Fruit fly (Drosophila melanogaster) whole organism, embryonic: Measurements from ENCODE around the gene CG14252.

Experiments
- Asciz ChIP-seq: fragments of 200-800 bp; sonication (Bioruptor generic); optimal IDR thresholded peaks from 2 replicates; lab custom pipeline; 2017; ENCODE audit warnings: missing biosample characterization, mild to moderate bottlenecking, missing genetic modification characterization, missing genetic modification reagents
- Atf-2 ChIP-seq: fragments of 200-800 bp; sonication (Bioruptor generic); optimal IDR thresholded peaks from 2 replicates; lab custom pipeline; 2016; ENCODE audit warnings: missing biosample characterization, missing genetic modification characterization
- Atf3 ChIP-seq: fragments of 200-800 bp; sonication (Bioruptor generic); optimal IDR thresholded peaks from 3 replicates; lab custom pipeline; 2016; ENCODE audit warnings: missing biosample characterization, missing genetic modification characterization
- Bgb ChIP-seq: fragments of 200-800 bp; sonication (Bioruptor generic); IDR thresholded peaks from 2 replicates; pipeline ENCODE4 v1.3.6; 2022; ENCODE audit warnings: missing biosample characterization, missing genetic modification characterization; ENCODE audit not compliant: partially characterized antibody
- Bteb2 ChIP-seq: fragments of 200-800 bp; sonication (Bioruptor generic); optimal IDR thresholded peaks from 2 replicates; lab custom pipeline; 2016; ENCODE audit warnings: missing biosample characterization, missing genetic modification characterization
- CG12391 ChIP-seq: fragments of 200-800 bp; sonication (Bioruptor generic); optimal IDR thresholded peaks from 3 replicates; lab custom pipeline; 2018; ENCODE audit warnings: missing biosample characterization, mild to moderate bottlenecking, missing genetic modification characterization, moderate library complexity
- CG15479 ChIP-seq: fragments of 200-800 bp; sonication (Bioruptor generic); optimal IDR thresholded peaks from 3 replicates; lab custom pipeline; 2019; ENCODE audit warnings: missing biosample characterization, mild to moderate bottlenecking, missing genetic modification characterization, moderate library complexity
- CG16863 ChIP-seq: fragments of 200-800 bp; sonication (Bioruptor generic); optimal IDR thresholded peaks from 3 replicates; lab custom pipeline; 2016; ENCODE audit warnings: missing biosample characterization, missing genetic modification characterization
- CG17912 ChIP-seq: fragments of 200-800 bp; sonication (Bioruptor generic); optimal IDR thresholded peaks from 2 replicates; lab custom pipeline; 2018; ENCODE audit warnings: missing biosample characterization, mild to moderate bottlenecking, missing genetic modification characterization
- CG1792 ChIP-seq: fragments of 200-800 bp; sonication (Bioruptor generic); optimal IDR thresholded peaks from 2 replicates; lab custom pipeline; 2016; ENCODE audit warnings: missing biosample characterization, missing genetic modification characterization
- CG32532 ChIP-seq: fragments of 200-800 bp; sonication (Bioruptor generic); IDR thresholded peaks from 2 replicates; pipeline ENCODE4 v1.3.6; 2022; ENCODE audit warnings: missing biosample characterization, missing genetic modification characterization
- CG3281 ChIP-seq: fragments of 200-800 bp; sonication (Bioruptor generic); optimal IDR thresholded peaks from 3 replicates; lab custom pipeline; 2017; ENCODE audit warnings: missing biosample characterization, mild to moderate bottlenecking, missing genetic modification characterization
- CG6175 ChIP-seq: fragments of 200-800 bp; sonication (Bioruptor generic); IDR thresholded peaks from 3 replicates; pipeline ENCODE4 v1.3.6; 2022; ENCODE audit warnings: missing biosample characterization, missing genetic modification characterization
- CG6683 ChIP-seq: fragments of 200-800 bp; sonication (Bioruptor generic); optimal IDR thresholded peaks from 2 replicates; lab custom pipeline; 2017; ENCODE audit warnings: missing biosample characterization, mild to moderate bottlenecking, missing genetic modification characterization, missing genetic modification reagents
- CG8290 ChIP-seq, 3 experiments: fragments of 200-800 bp; sonication (Bioruptor generic); optimal IDR thresholded peaks; 2 replicates each; lab custom pipeline; 2016 to 2019; ENCODE audit warnings: missing biosample characterization in 3 of 3, missing genetic modification characterization in 3 of 3, mild to moderate bottlenecking in 2 of 3, moderate library complexity in 1 of 3
- CG8359 ChIP-seq: fragments of 200-800 bp; sonication (Bioruptor generic); optimal IDR thresholded peaks from 2 replicates; lab custom pipeline; 2017; ENCODE audit warnings: missing biosample characterization, mild to moderate bottlenecking, missing genetic modification characterization, borderline replicate concordance
- CG8388 ChIP-seq: fragments of 200-800 bp; sonication (Bioruptor generic); optimal IDR thresholded peaks from 2 replicates; lab custom pipeline; 2019; ENCODE audit warnings: missing biosample characterization, mild to moderate bottlenecking, missing genetic modification characterization, moderate library complexity
- CG9876 ChIP-seq: fragments of 200-800 bp; sonication (Bioruptor generic); optimal IDR thresholded peaks from 2 replicates; lab custom pipeline; 2016; ENCODE audit warnings: missing biosample characterization, missing genetic modification characterization
- CHES-1-like ChIP-seq: fragments of 200-800 bp; sonication (Bioruptor generic); optimal IDR thresholded peaks from 2 replicates; lab custom pipeline; 2016; ENCODE audit warnings: missing biosample characterization, missing genetic modification characterization
- D19A ChIP-seq: fragments of 200-800 bp; optimal IDR thresholded peaks from 3 replicates; lab custom pipeline; 2019; ENCODE audit warnings: missing biosample characterization, mild to moderate bottlenecking, missing genetic modification characterization, moderate library complexity
- Deaf1 ChIP-seq: fragments of 200-800 bp; optimal IDR thresholded peaks from 3 replicates; lab custom pipeline; 2019; ENCODE audit warnings: missing biosample characterization, mild to moderate bottlenecking, missing genetic modification characterization, moderate library complexity
- Dll ChIP-seq: fragments of 200-800 bp; sonication (Bioruptor generic); IDR thresholded peaks from 4 replicates; pipeline ENCODE4 v1.3.6; 2022; ENCODE audit warnings: missing biosample characterization, missing genetic modification characterization; ENCODE audit not compliant: partially characterized antibody
- Ets65A ChIP-seq: fragments of 200-800 bp; sonication (Bioruptor generic); peaks from one replicate; lab custom pipeline; 2016; ENCODE audit warnings: missing biosample characterization, missing genetic modification characterization
- HmgZ ChIP-seq: fragments of 200-800 bp; sonication (Bioruptor generic); optimal IDR thresholded peaks from 2 replicates; lab custom pipeline; 2018; ENCODE audit warnings: missing biosample characterization, mild to moderate bottlenecking, missing genetic modification characterization
- Hr39 ChIP-seq: fragments of >200 bp; optimal IDR thresholded peaks from 2 replicates; lab custom pipeline; 2017
- Hsf ChIP-seq: fragments of 200-800 bp; sonication (Bioruptor generic); optimal IDR thresholded peaks from 3 replicates; lab custom pipeline; 2016; ENCODE audit warnings: missing biosample characterization, missing genetic modification characterization
- Jarid2 ChIP-seq: fragments of 200-800 bp; sonication (Bioruptor generic); optimal IDR thresholded peaks from 3 replicates; lab custom pipeline; 2017; ENCODE audit warnings: mild to moderate bottlenecking, missing biosample characterization, missing genetic modification reagents, missing genetic modification characterization
- Lim3 ChIP-seq: fragments of 200-800 bp; sonication (Bioruptor generic); IDR thresholded peaks from 2 replicates; pipeline ENCODE4 v1.3.6; 2022; ENCODE audit warnings: missing biosample characterization, missing genetic modification characterization
- Max ChIP-seq: fragments of 200-800 bp; sonication (Bioruptor generic); optimal IDR thresholded peaks from 2 replicates; lab custom pipeline; 2016; ENCODE audit warnings: missing biosample characterization, mild to moderate bottlenecking, missing genetic modification characterization
- NC2α ChIP-seq: fragments of 200-800 bp; sonication (Bioruptor generic); optimal IDR thresholded peaks from 2 replicates; lab custom pipeline; 2016; ENCODE audit warnings: missing biosample characterization, missing genetic modification characterization
- Nf-YC ChIP-seq: fragments of 200-800 bp; optimal IDR thresholded peaks from 3 replicates; lab custom pipeline; 2019; ENCODE audit warnings: missing biosample characterization, mild to moderate bottlenecking, missing genetic modification characterization, moderate library complexity
- Sox102F ChIP-seq: fragments of 200-800 bp; sonication (Bioruptor generic); optimal IDR thresholded peaks from 2 replicates; lab custom pipeline; 2018; ENCODE audit warnings: missing biosample characterization, mild to moderate bottlenecking, missing genetic modification characterization, moderate library complexity
- Xrp1 ChIP-seq: fragments of 200-800 bp; sonication (Bioruptor generic); IDR thresholded peaks from 2 replicates; pipeline ENCODE4 v1.3.6; 2022; ENCODE audit warnings: missing biosample characterization, missing genetic modification characterization
- ab ChIP-seq: fragments of 200-800 bp; sonication (Bioruptor generic); optimal IDR thresholded peaks from 2 replicates; lab custom pipeline; 2016; ENCODE audit warnings: missing biosample characterization, missing genetic modification characterization
- amos ChIP-seq: fragments of 200-800 bp; sonication (Bioruptor generic); IDR thresholded peaks from 2 replicates; pipeline ENCODE4 v1.3.6; 2022; ENCODE audit warnings: missing biosample characterization, missing genetic modification characterization; ENCODE audit not compliant: partially characterized antibody
- ap ChIP-seq: fragments of 200-800 bp; sonication (Bioruptor generic); IDR thresholded peaks from 2 replicates; pipeline ENCODE4 v1.3.6; 2022; ENCODE audit warnings: missing biosample characterization, missing genetic modification characterization
- ato ChIP-seq: fragments of 200-800 bp; sonication (Bioruptor generic); IDR thresholded peaks from 2 replicates; pipeline ENCODE4 v1.3.6; 2022; ENCODE audit warnings: missing biosample characterization, missing genetic modification characterization; ENCODE audit not compliant: partially characterized antibody
- ci ChIP-seq: fragments of 200-800 bp; sonication (Bioruptor generic); IDR thresholded peaks from 3 replicates; pipeline ENCODE4 v1.3.6; 2022; ENCODE audit warnings: missing biosample characterization, missing genetic modification characterization
- dpn ChIP-seq, 2 experiments: fragments of 200-800 bp; sonication (Bioruptor generic); optimal IDR thresholded peaks; 3 replicates each; lab custom pipeline; 2016; ENCODE audit warnings: missing biosample characterization in 2 of 2, missing genetic modification characterization in 2 of 2
- eve ChIP-seq, 2 experiments: fragments of >200 bp; optimal IDR thresholded peaks; 2 replicates each; lab custom pipeline; 2017; ENCODE audit warnings: missing biosample characterization in 2 of 2, missing genetic modification characterization in 2 of 2
- eyg ChIP-seq: fragments of 200-800 bp; sonication (Bioruptor generic); optimal IDR thresholded peaks from 3 replicates; lab custom pipeline; 2016; ENCODE audit warnings: missing biosample characterization, missing genetic modification characterization
- fd102C ChIP-seq: fragments of 200-800 bp; sonication (Bioruptor generic); optimal IDR thresholded peaks from 2 replicates; lab custom pipeline; 2018; ENCODE audit warnings: missing biosample characterization, mild to moderate bottlenecking, missing genetic modification characterization, moderate library complexity
- ind ChIP-seq: fragments of 200-800 bp; sonication (Bioruptor generic); optimal IDR thresholded peaks from 3 replicates; lab custom pipeline; 2016; ENCODE audit warnings: missing biosample characterization, missing genetic modification characterization
- jumu ChIP-seq: fragments of 200-800 bp; sonication (Bioruptor generic); optimal IDR thresholded peaks from 3 replicates; lab custom pipeline; 2016; ENCODE audit warnings: missing biosample characterization, missing genetic modification characterization
- org-1 ChIP-seq: fragments of 200-800 bp; sonication (Bioruptor generic); optimal IDR thresholded peaks from 2 replicates; lab custom pipeline; 2017; ENCODE audit warnings: missing biosample characterization, missing genetic modification characterization
- pum ChIP-seq: fragments of 200-800 bp; sonication (Bioruptor generic); optimal IDR thresholded peaks from 2 replicates; lab custom pipeline; 2016; ENCODE audit warnings: missing biosample characterization, missing genetic modification characterization
- pzg ChIP-seq: fragments of 200-800 bp; sonication (Bioruptor generic); optimal IDR thresholded peaks from 3 replicates; lab custom pipeline; 2018; ENCODE audit warnings: missing biosample characterization, mild to moderate bottlenecking, missing genetic modification characterization, moderate library complexity
- stwl ChIP-seq: fragments of 200-800 bp; sonication (Bioruptor generic); optimal IDR thresholded peaks from 3 replicates; lab custom pipeline; 2018; ENCODE audit warnings: missing biosample characterization, mild to moderate bottlenecking, missing genetic modification characterization, moderate library complexity
- ttk ChIP-seq: fragments of 200-800 bp; sonication (Bioruptor generic); IDR thresholded peaks from 2 replicates; pipeline ENCODE4 v2.1.2; 2022; ENCODE audit warnings: missing biosample characterization, missing genetic modification characterization
- zen ChIP-seq: fragments of 200-800 bp; sonication (Bioruptor generic); optimal IDR thresholded peaks from 3 replicates; lab custom pipeline; 2018; ENCODE audit warnings: missing biosample characterization, mild to moderate bottlenecking, missing genetic modification characterization, moderate library complexity

Gene CG14252

dm6 chr3R:26966794-26967323 is 21.5 kb downstream of the CG14252 start, which contains the start of gene CG5521 (continued):
- no peak for TF ChIP-seq CG8290 (GFP tag; optimal IDR thresholded peaks at IDR 0.05; lab: Kevin White, UChicago)
- peak in 1 of 2 experiments; percentile 32 for TF ChIP-seq CG8290 (tag; optimal IDR thresholded peaks at IDR 0.05; lab: Kevin White, UChicago)
- TF ChIP-seq Bgb (GFP tag; lab: Robert Waterston, UW) = peak; percentile 80
- TF ChIP-seq Hr39 (lab: Kevin White, UChicago) = no peak
- TF ChIP-seq CG8388 (GFP tag; lab: Kevin White, UChicago) = no peak
- TF ChIP-seq CG8359 = no peak
- TF ChIP-seq Nf-YC (tag; lab: Kevin White, UChicago) = peak; percentile 11
- peak; percentile 47 for TF ChIP-seq pzg (GFP tag; lab: Kevin White, UChicago)
- TF ChIP-seq dpn (GFP tag; optimal IDR thresholded peaks at IDR 0.05; lab: Kevin White, UChicago) = no peak
- 0 out of 3 replicates have a peak, but pooled peaks have one; percentile 38 for TF ChIP-seq ci
- TF ChIP-seq Bteb2 = no peak
- no peak for TF ChIP-seq CG1792
- no peak for TF ChIP-seq Deaf1 (tag; lab: Kevin White, UChicago)
- peak; percentile 7 for TF ChIP-seq HmgZ
- no peak for TF ChIP-seq Atf-2 (GFP tag; lab: Kevin White, UChicago)
- TF ChIP-seq jumu = no peak
- no peak for TF ChIP-seq ab
- TF ChIP-seq ind (GFP tag; lab: Kevin White, UChicago) = no peak
- no peak for TF ChIP-seq zen (tag; lab: Kevin White, UChicago)
- peak; percentile 11 for TF ChIP-seq CHES-1-like
- no peak for TF ChIP-seq Atf3 (GFP tag; lab: Kevin White, UChicago)
- no peak for TF ChIP-seq Max
- no peak for TF ChIP-seq eve (GFP tag; optimal IDR thresholded peaks at IDR 0.05; lab: Kevin White, UChicago)
- no peak for TF ChIP-seq CG16863 (GFP tag; lab: Kevin White, UChicago)
- no peak for TF ChIP-seq Lim3 (GFP tag; lab: Robert Waterston, UW)
- no peak for TF ChIP-seq Hsf (GFP tag; lab: Kevin White, UChicago)
- TF ChIP-seq pum (GFP tag; lab: Kevin White, UChicago) = no peak
- TF ChIP-seq CG32532 = peak; percentile 29; the same call in 1 of the 2 replicates
- no peak for TF ChIP-seq CG6683 (GFP tag; lab: Kevin White, UChicago)
- peak; percentile 78; the same call in 1 of the 2 replicates for TF ChIP-seq amos (GFP tag; lab: Robert Waterston, UW)
- peak; percentile 33; the same call in 2 of the 4 replicates for TF ChIP-seq Dll (GFP tag; lab: Robert Waterston, UW)
- TF ChIP-seq CG15479 (GFP tag; lab: Kevin White, UChicago) = no peak
- peak; percentile 14 for TF ChIP-seq stwl (tag; lab: Kevin White, UChicago)
- no peak for TF ChIP-seq NC2α (GFP tag; lab: Kevin White, UChicago)
- peak; percentile 16 for TF ChIP-seq Sox102F (GFP tag; lab: Kevin White, UChicago)
- TF ChIP-seq Asciz (GFP tag; lab: Kevin White, UChicago) = no peak
- TF ChIP-seq CG17912 (GFP tag; lab: Kevin White, UChicago) = no peak
- no peak for TF ChIP-seq CG6175
- TF ChIP-seq fd102C (GFP tag; lab: Kevin White, UChicago) = no peak
- no peak for TF ChIP-seq eyg (GFP tag; lab: Kevin White, UChicago)
- TF ChIP-seq CG9876 = no peak
- no peak for TF ChIP-seq Ets65A (GFP tag; lab: Kevin White, UChicago)
- TF ChIP-seq ato = no peak; the same call in 1 of the 2 replicates
- TF ChIP-seq D19A (tag; lab: Kevin White, UChicago) = peak; percentile 37
- TF ChIP-seq CG3281 (GFP tag; lab: Kevin White, UChicago) = peak; percentile 30
- no peak for TF ChIP-seq CG12391 (tag; lab: Kevin White, UChicago)
- TF ChIP-seq ttk = no peak
- TF ChIP-seq ap (GFP tag; lab: Robert Waterston, UW) = no peak
- no peak for TF ChIP-seq org-1
- no peak for TF ChIP-seq Xrp1 (GFP tag; lab: Robert Waterston, UW)
- TF ChIP-seq Jarid2 (GFP tag; lab: Kevin White, UChicago) = no peak
